Worm (Caenorhabditis elegans) whole organism, late embryonic: ENCODE results near the gene ceh-43.

ENCODE experiments used
- K02D7.2 ChIP-seq: sonication (generic microtip); optimal IDR thresholded peaks from 2 replicates; lab custom pipeline; 2017; ENCODE audit warnings: mild to moderate bottlenecking, missing genetic modification characterization, missing compliant biosample characterization
- K09A11.1 ChIP-seq: sonication (generic microtip); optimal IDR thresholded peaks from 2 replicates; lab custom pipeline; 2017; ENCODE audit warnings: antibody characterized with exemption, mild to moderate bottlenecking, missing genetic modification characterization, missing compliant biosample characterization; ENCODE audit not compliant: insufficient read depth
- ama-1 ChIP-seq: fragments of 150-350 bp; optimal IDR thresholded peaks from 2 replicates; lab custom pipeline; 2014
- ceh-30 ChIP-seq: fragments of 150-350 bp; optimal IDR thresholded peaks from 2 replicates; lab custom pipeline; 2014; ENCODE audit warnings: missing biosample characterization, missing genetic modification characterization
- ceh-48 ChIP-seq: sonication (generic microtip); optimal IDR thresholded peaks from 2 replicates; lab custom pipeline; 2016; ENCODE audit warnings: missing genetic modification characterization, inconsistent platforms, missing compliant biosample characterization
- fkh-6 ChIP-seq: sonication (generic microtip); optimal IDR thresholded peaks from 2 replicates; lab custom pipeline; 2016; ENCODE audit warnings: missing genetic modification characterization, missing compliant biosample characterization
- hlh-15 ChIP-seq: sonication (generic microtip); optimal IDR thresholded peaks from 2 replicates; lab custom pipeline; 2016; ENCODE audit warnings: missing genetic modification characterization, missing compliant biosample characterization
- nfya-1 ChIP-seq: sonication (generic microtip); optimal IDR thresholded peaks from 2 replicates; lab custom pipeline; 2017; ENCODE audit warnings: missing genetic modification characterization, mild to moderate bottlenecking, missing compliant biosample characterization, antibody characterized with exemption, moderate library complexity
- pax-1 ChIP-seq: fragments of 150-350 bp; optimal IDR thresholded peaks from 2 replicates; lab custom pipeline; 2014; ENCODE audit warnings: missing biosample characterization, missing genetic modification characterization
- pqm-1 ChIP-seq: sonication (generic microtip); optimal IDR thresholded peaks from 2 replicates; lab custom pipeline; 2016; ENCODE audit warnings: missing genetic modification characterization, missing compliant biosample characterization
- tbx-2 ChIP-seq: sonication (generic microtip); optimal IDR thresholded peaks from 2 replicates; lab custom pipeline; 2016; ENCODE audit warnings: missing genetic modification characterization, missing compliant biosample characterization

DNA sequence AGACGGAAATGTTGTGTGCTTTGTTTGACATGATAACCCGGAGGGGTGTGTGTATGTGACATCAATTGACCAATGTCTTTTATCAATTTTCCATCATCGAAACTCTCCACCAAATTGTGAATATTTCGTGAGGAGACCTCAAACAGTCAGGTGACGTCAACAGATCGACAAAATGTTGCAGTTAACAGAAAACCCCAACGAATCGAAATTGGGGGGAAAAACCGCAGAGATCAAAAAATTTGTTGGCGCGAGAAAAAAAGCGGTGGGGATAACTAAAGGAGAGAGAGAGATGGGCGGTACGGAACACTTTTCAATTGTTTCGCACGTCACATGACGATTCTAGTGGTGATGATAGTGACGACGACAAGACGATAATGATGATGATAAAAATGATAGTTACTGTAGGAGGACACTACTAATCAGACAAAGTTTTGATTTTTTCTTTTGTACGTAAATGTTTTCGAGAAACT, 44.8 kb upstream of the ceh-43 start:
- TF ChIP-seq pqm-1 (tag; lab: Kevin White, UChicago) = no peak
- TF ChIP-seq ama-1 = no peak
- TF ChIP-seq tbx-2 (tag; lab: Kevin White, UChicago) = no peak
- no peak for TF ChIP-seq ceh-30 (tag; lab: Kevin White, UChicago)
- TF ChIP-seq K02D7.2 = no peak
- TF ChIP-seq K09A11.1 (tag; lab: Kevin White, UChicago) = no peak
- TF ChIP-seq fkh-6 = no peak
- TF ChIP-seq pax-1 (tag; lab: Kevin White, UChicago) = no peak
- no peak for TF ChIP-seq nfya-1 (tag; lab: Kevin White, UChicago)
- no peak for TF ChIP-seq hlh-15 (tag; lab: Kevin White, UChicago)
- TF ChIP-seq ceh-48 = no peak
